Worm (Caenorhabditis elegans) whole organism, mixed stage, embryonic: ENCODE results near the gene M03A1.8.

ENCODE experiments used
- ham-2 ChIP-seq: fragments of 200-800 bp; sonication (Bioruptor generic); optimal IDR thresholded peaks from 2 replicates; lab custom pipeline; 2018; ENCODE audit warnings: mild to moderate bottlenecking, missing genetic modification characterization, missing compliant biosample characterization
- hlh-1 ChIP-seq: fragments of 150-350 bp; optimal IDR thresholded peaks from 2 replicates; lab custom pipeline; 2014; ENCODE audit warnings: missing biosample characterization, missing genetic modification reagents, missing genetic modification characterization
- lin-13 ChIP-seq: fragments of 150-350 bp; optimal IDR thresholded peaks from 2 replicates; lab custom pipeline; 2014; ENCODE audit warnings: missing biosample characterization, missing genetic modification characterization
- lsy-2 ChIP-seq: fragments of 150-350 bp; optimal IDR thresholded peaks from 2 replicates; lab custom pipeline; 2014; ENCODE audit warnings: missing biosample characterization, missing genetic modification characterization
- nhr-237 ChIP-seq: fragments of 150-350 bp; optimal IDR thresholded peaks from 2 replicates; lab custom pipeline; 2014; ENCODE audit warnings: missing biosample characterization, missing genetic modification characterization
- nhr-76 ChIP-seq: sonication (generic microtip); optimal IDR thresholded peaks from 2 replicates; lab custom pipeline; 2017; ENCODE audit warnings: missing biosample characterization, missing genetic modification characterization
- pha-4 ChIP-seq: fragments of 150-350 bp; optimal IDR thresholded peaks from 2 replicates; lab custom pipeline; 2018; ENCODE audit warnings: missing biosample characterization, missing genetic modification reagents, missing genetic modification characterization
- unc-62 ChIP-seq: fragments of 150-350 bp; optimal IDR thresholded peaks from 2 replicates; lab custom pipeline; 2014; ENCODE audit warnings: missing biosample characterization, missing genetic modification reagents, missing genetic modification characterization
- ztf-11 ChIP-seq: fragments of 150-350 bp; optimal IDR thresholded peaks from 2 replicates; lab custom pipeline; 2014; ENCODE audit warnings: missing biosample characterization, missing genetic modification characterization

- TF ChIP-seq unc-62 (GFP tag; lab: Kevin White, UChicago) = no peak
- TF ChIP-seq pha-4 (tag; lab: Kevin White, UChicago) = no peak
- TF ChIP-seq ham-2 (GFP tag; lab: Kevin White, UChicago) = no peak
- TF ChIP-seq nhr-237 = no peak
- no peak for TF ChIP-seq lsy-2 (tag; lab: Kevin White, UChicago)
- TF ChIP-seq hlh-1 (tag; lab: Kevin White, UChicago) = no peak
- TF ChIP-seq nhr-76 = no peak
- no peak for TF ChIP-seq ztf-11 (tag; lab: Kevin White, UChicago)
- TF ChIP-seq lin-13 = no peak
Observed at ce11 chrII:4565205-4565604, 5.1 kb downstream of the M03A1.8 start.
